Fruit fly (Drosophila melanogaster) Kc167 (cell line): ENCODE measurements around the gene ppk27.

Experiments used
- Sin3A ChIP-seq: fragments of >200 bp; optimal IDR thresholded peaks from 2 replicates; lab custom pipeline; 2018; ENCODE audit warnings: missing external identifiers
- insv ChIP-seq: fragments of >200 bp; optimal IDR thresholded peaks from 3 replicates; lab custom pipeline; 2018; ENCODE audit warnings: missing external identifiers
- ttk ChIP-seq: sonication (Bioruptor generic); optimal IDR thresholded peaks from 2 replicates; lab custom pipeline; 2017; ENCODE audit warnings: missing external identifiers

DNA sequence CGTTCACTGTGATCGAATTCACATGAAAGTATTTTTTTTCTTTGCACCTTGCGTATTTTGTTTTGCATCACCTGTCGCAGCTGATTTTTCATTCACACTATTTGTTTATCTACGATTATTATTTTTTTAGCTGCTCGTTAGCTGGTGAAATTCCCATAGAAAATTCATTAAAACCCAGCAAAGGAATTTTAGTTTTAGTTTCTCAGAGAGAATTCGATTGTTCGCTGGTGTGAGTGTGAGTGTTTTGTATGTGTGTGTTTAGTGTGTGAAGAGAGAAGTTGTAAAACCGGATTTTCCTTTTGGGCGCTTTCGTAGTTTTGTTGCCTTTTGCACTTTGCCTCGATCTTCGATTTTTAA, 32.1 kb upstream of the ppk27 start:
- no peak for TF ChIP-seq insv
- TF ChIP-seq ttk (lab: Kevin White, UChicago) = no peak
- TF ChIP-seq Sin3A (lab: Kevin White, UChicago) = no peak
